Fruit fly (Drosophila melanogaster) whole organism: ENCODE data around the gene CG31245.

Source experiments
- CG8478 ChIP-seq: fragments of >200 bp; optimal IDR thresholded peaks from 2 replicates; lab custom pipeline; 2018; ENCODE audit warnings: inconsistent platforms
- Dll ChIP-seq: fragments of >200 bp; optimal IDR thresholded peaks from 2 replicates; lab custom pipeline; 2017
- EcR ChIP-seq, 2 experiments: fragments of >200 bp; optimal IDR thresholded peaks; 2 replicates each; lab custom pipeline; 2017; ENCODE audit warnings: missing biosample characterization in 2 of 2, missing genetic modification characterization in 2 of 2, missing genetic modification reagents in 2 of 2
- usp ChIP-seq: fragments of >200 bp; optimal IDR thresholded peaks from 2 replicates; lab custom pipeline; 2017; ENCODE audit warnings: missing biosample characterization, missing genetic modification characterization, mixed read lengths

- TF ChIP-seq CG8478 (no peak), usp (GFP tag; lab: Kevin White, UChicago) (no peak), EcR (GFP tag; optimal IDR thresholded peaks at IDR 0.05; lab: Kevin White, UChicago) (no peak), Dll (lab: Kevin White, UChicago) (no peak)
These were observed 27.3 kb upstream of the CG31245 start for dm6 chr3R:19404296-19404695.
